Worm (Caenorhabditis elegans) whole organism, young adult: ENCODE results near the gene C23H5.11.

Experiments used
- B0035.1 ChIP-seq: sonication (generic microtip); optimal IDR thresholded peaks from 2 replicates; lab custom pipeline; 2016; ENCODE audit warnings: missing genetic modification characterization, mild to moderate bottlenecking, missing compliant biosample characterization, missing genotype, missing genetic modification reagents
- C17E4.6 ChIP-seq: fragments of 200-800 bp; sonication (Bioruptor generic); IDR thresholded peaks from 2 replicates; pipeline ENCODE4 v1.3.6; 2022; ENCODE audit warnings: missing genetic modification reagents, missing genetic modification characterization, missing compliant biosample characterization
- K12H6.12 ChIP-seq: fragments of 200-800 bp; sonication (Bioruptor generic); optimal IDR thresholded peaks from 2 replicates; lab custom pipeline; 2018; ENCODE audit warnings: mild to moderate bottlenecking, missing genetic modification characterization, missing compliant biosample characterization
- T07F8.4 ChIP-seq: sonication (generic microtip); optimal IDR thresholded peaks from 2 replicates; lab custom pipeline; 2016; ENCODE audit warnings: mild to moderate bottlenecking, missing genetic modification characterization, moderate library complexity, missing compliant biosample characterization
- Y53F4B.3 ChIP-seq: fragments of 200-800 bp; sonication (Bioruptor generic); IDR thresholded peaks from 2 replicates; pipeline ENCODE4 v1.3.6; 2022; ENCODE audit warnings: missing genetic modification reagents, missing genetic modification characterization, missing compliant biosample characterization
- Y53G8AR.9 ChIP-seq: fragments of 200-800 bp; sonication (Bioruptor generic); conservative IDR thresholded peaks from 2 replicates; pipeline ENCODE4 v1.3.6; 2022; ENCODE audit warnings: missing genetic modification reagents, missing genetic modification characterization, missing compliant biosample characterization
- Y56A3A.18 ChIP-seq: fragments of 200-800 bp; sonication (Bioruptor generic); IDR thresholded peaks from 2 replicates; pipeline ENCODE4 v1.3.6; 2022; ENCODE audit warnings: missing genetic modification reagents, missing genetic modification characterization, missing compliant biosample characterization
- ceh-100 ChIP-seq: fragments of 200-800 bp; sonication (Bioruptor generic); IDR thresholded peaks from 2 replicates; pipeline ENCODE4 v1.3.6; 2022; ENCODE audit warnings: missing genetic modification reagents, missing genetic modification characterization, missing compliant biosample characterization
- ceh-40 ChIP-seq: fragments of 200-800 bp; sonication (Bioruptor generic); IDR thresholded peaks from 2 replicates; pipeline ENCODE4 v1.3.6; 2022; ENCODE audit warnings: missing genetic modification characterization, missing compliant biosample characterization
- ceh-91 ChIP-seq: fragments of 200-800 bp; sonication (Bioruptor generic); IDR thresholded peaks from 2 replicates; pipeline ENCODE4 v1.3.6; 2022; ENCODE audit warnings: missing genetic modification reagents, missing genetic modification characterization, missing compliant biosample characterization
- chd-7 ChIP-seq: sonication (generic microtip); optimal IDR thresholded peaks from 2 replicates; lab custom pipeline; 2016; ENCODE audit warnings: mild to moderate bottlenecking, missing genetic modification characterization, moderate library complexity, missing compliant biosample characterization
- dox-1 ChIP-seq: fragments of 200-800 bp; sonication (Bioruptor generic); IDR thresholded peaks from 2 replicates; pipeline ENCODE4 v1.3.6; 2022; ENCODE audit warnings: missing genetic modification reagents, missing genetic modification characterization, missing compliant biosample characterization
- egrh-3 ChIP-seq: fragments of 200-800 bp; sonication (Bioruptor generic); IDR thresholded peaks from 2 replicates; pipeline ENCODE4 v1.3.6; 2022; ENCODE audit warnings: missing genetic modification reagents, missing genetic modification characterization, missing compliant biosample characterization
- ekl-4 ChIP-seq: fragments of 200-800 bp; sonication (Bioruptor generic); IDR thresholded peaks from 2 replicates; pipeline ENCODE4 v1.3.6; 2022; ENCODE audit warnings: missing genetic modification reagents, missing genetic modification characterization, missing compliant biosample characterization
- hmg-20 ChIP-seq: fragments of 200-800 bp; sonication (Bioruptor generic); IDR thresholded peaks from 2 replicates; pipeline ENCODE4 v1.3.6; 2022; ENCODE audit warnings: missing genetic modification reagents, missing genetic modification characterization, missing compliant biosample characterization
- hrde-1 ChIP-seq: sonication (generic microtip); optimal IDR thresholded peaks from 2 replicates; lab custom pipeline; 2016; ENCODE audit warnings: missing genetic modification characterization, mild to moderate bottlenecking, missing compliant biosample characterization, moderate library complexity, missing genotype, missing genetic modification reagents, borderline replicate concordance
- hsf-1 ChIP-seq: fragments of 200-800 bp; sonication (Bioruptor generic); IDR thresholded peaks from 2 replicates; pipeline ENCODE4 v1.3.6; 2022; ENCODE audit warnings: missing genetic modification reagents, missing genetic modification characterization, missing compliant biosample characterization
- lag-1 ChIP-seq: fragments of 200-800 bp; sonication (Bioruptor generic); IDR thresholded peaks from 2 replicates; pipeline ENCODE4 v1.3.6; 2022; ENCODE audit warnings: missing genetic modification reagents, missing genetic modification characterization, missing compliant biosample characterization
- let-526 ChIP-seq: fragments of 200-800 bp; sonication (Bioruptor generic); IDR thresholded peaks from 2 replicates; pipeline ENCODE4 v1.3.6; 2022; ENCODE audit warnings: missing genetic modification reagents, missing genetic modification characterization, missing compliant biosample characterization
- lir-1 ChIP-seq: fragments of 200-800 bp; sonication (Bioruptor generic); conservative IDR thresholded peaks from 2 replicates; pipeline ENCODE4 v1.3.6; 2022; ENCODE audit warnings: missing genetic modification reagents, missing genetic modification characterization, missing compliant biosample characterization
- madf-3 ChIP-seq: fragments of 200-800 bp; sonication (Bioruptor generic); IDR thresholded peaks from 2 replicates; pipeline ENCODE4 v1.3.6; 2022; ENCODE audit warnings: missing genetic modification reagents, missing genetic modification characterization, missing compliant biosample characterization
- madf-6 ChIP-seq: fragments of 200-800 bp; sonication (Bioruptor generic); IDR thresholded peaks from 2 replicates; pipeline ENCODE4 v1.3.6; 2022; ENCODE audit warnings: missing genetic modification reagents, missing genetic modification characterization, missing compliant biosample characterization
- mcd-1 ChIP-seq: fragments of 200-800 bp; sonication (Bioruptor generic); IDR thresholded peaks from 2 replicates; pipeline ENCODE4 v1.3.6; 2022; ENCODE audit warnings: missing genetic modification reagents, missing genetic modification characterization, missing compliant biosample characterization
- nfyb-1 ChIP-seq: fragments of 200-800 bp; sonication (Bioruptor generic); IDR thresholded peaks from 2 replicates; pipeline ENCODE4 v1.3.6; 2022; ENCODE audit warnings: missing genetic modification reagents, missing genetic modification characterization, missing compliant biosample characterization
- nhr-80 ChIP-seq: sonication (generic microtip); optimal IDR thresholded peaks from 2 replicates; lab custom pipeline; 2016; ENCODE audit warnings: missing genetic modification characterization, missing compliant biosample characterization
- rcor-1 ChIP-seq: fragments of 200-800 bp; sonication (Bioruptor generic); IDR thresholded peaks from 2 replicates; pipeline ENCODE4 v1.3.6; 2022; ENCODE audit warnings: missing genetic modification reagents, missing genetic modification characterization, missing compliant biosample characterization
- snpc-4 ChIP-seq, 5 experiments: fragments of 150-350 bp in 1 of 5; sonication (generic microtip) in 4 of 5; optimal IDR thresholded peaks; 2 replicates each; lab custom pipeline; 2014 to 2018; ENCODE audit warnings: missing genetic modification characterization in 5 of 5, missing biosample characterization in 3 of 5, antibody characterized with exemption in 2 of 5, mild to moderate bottlenecking in 2 of 5, missing compliant biosample characterization in 2 of 5, missing genotype in 2 of 5, moderate library complexity in 2 of 5, missing genetic modification reagents in 1 of 5
- sptf-2 ChIP-seq: fragments of 200-800 bp; sonication (Bioruptor generic); optimal IDR thresholded peaks from 2 replicates; lab custom pipeline; 2018; ENCODE audit warnings: mild to moderate bottlenecking, missing genetic modification characterization, missing compliant biosample characterization
- unc-62 ChIP-seq: fragments of 150-350 bp; optimal IDR thresholded peaks from 2 replicates; lab custom pipeline; 2014; ENCODE audit warnings: missing biosample characterization, missing genetic modification reagents, missing genetic modification characterization
- xnd-1 ChIP-seq: sonication (generic microtip); optimal IDR thresholded peaks from 2 replicates; lab custom pipeline; 2016; ENCODE audit warnings: missing genotype, missing genetic modification reagents, missing genetic modification characterization, missing compliant biosample characterization
- ztf-3 ChIP-seq: fragments of 200-800 bp; sonication (Bioruptor generic); optimal IDR thresholded peaks from 2 replicates; lab custom pipeline; 2018; ENCODE audit warnings: mild to moderate bottlenecking, missing genetic modification characterization, missing compliant biosample characterization

The C23H5.11 gene

ce11 chrIV:2137478-2137877, 37.8 kb upstream of the C23H5.11 start:
- TF ChIP-seq madf-3 (GFP tag; lab: Robert Waterston, UW) = no peak

DNA sequence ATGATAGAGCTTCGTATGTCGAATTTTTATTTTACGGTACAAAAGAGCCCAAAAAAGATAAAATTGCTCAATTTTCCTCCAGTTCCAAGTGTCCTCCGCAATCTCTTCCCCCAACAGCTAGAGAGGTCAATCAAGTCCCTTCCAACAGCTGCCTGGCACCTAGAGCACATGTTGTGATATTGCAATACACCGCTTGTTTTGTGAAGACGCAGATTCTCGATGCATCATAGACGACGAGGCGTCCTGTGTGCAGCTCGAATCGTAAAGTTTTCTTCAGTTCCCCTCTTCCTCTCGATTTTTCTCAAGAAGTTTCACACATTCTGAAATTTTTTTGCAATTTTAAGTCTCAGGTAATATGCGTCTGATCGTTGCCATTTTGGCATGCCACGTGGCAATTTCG, 36.9 kb upstream of the C23H5.11 start, which contains the start of gene test-1:
Gene test-1, plus strand, starts transcription at position 345 of the 400 bp plus-strand sequence.
- no peak for TF ChIP-seq T07F8.4
- TF ChIP-seq ekl-4 (GFP tag; lab: Robert Waterston, UW) = no peak
- TF ChIP-seq K12H6.12 (tag; lab: Kevin White, UChicago) = no peak
- no peak for TF ChIP-seq snpc-4 (GFP tag; optimal IDR thresholded peaks at IDR 0.05; lab: Kevin White, UChicago)
- TF ChIP-seq snpc-4 (tag; optimal IDR thresholded peaks at IDR 0.05; lab: Kevin White, UChicago) = no peak
- no peak for TF ChIP-seq ceh-91 (GFP tag; lab: Robert Waterston, UW)
- TF ChIP-seq lag-1 (GFP tag; lab: Robert Waterston, UW) = no peak
- TF ChIP-seq lir-1 (GFP tag; lab: Robert Waterston, UW) = no peak
- TF ChIP-seq C17E4.6 (GFP tag; lab: Robert Waterston, UW) = no peak
- no peak for TF ChIP-seq ztf-3 (GFP tag; lab: Kevin White, UChicago)
- TF ChIP-seq hrde-1 (tag; lab: Kevin White, UChicago) = no peak
- TF ChIP-seq hmg-20 (GFP tag; lab: Robert Waterston, UW) = no peak
- TF ChIP-seq hsf-1 = no peak
- TF ChIP-seq mcd-1 = no peak
- no peak for TF ChIP-seq chd-7 (tag; lab: Kevin White, UChicago)
- TF ChIP-seq, all 124 proteins: peak for 0

DNA sequence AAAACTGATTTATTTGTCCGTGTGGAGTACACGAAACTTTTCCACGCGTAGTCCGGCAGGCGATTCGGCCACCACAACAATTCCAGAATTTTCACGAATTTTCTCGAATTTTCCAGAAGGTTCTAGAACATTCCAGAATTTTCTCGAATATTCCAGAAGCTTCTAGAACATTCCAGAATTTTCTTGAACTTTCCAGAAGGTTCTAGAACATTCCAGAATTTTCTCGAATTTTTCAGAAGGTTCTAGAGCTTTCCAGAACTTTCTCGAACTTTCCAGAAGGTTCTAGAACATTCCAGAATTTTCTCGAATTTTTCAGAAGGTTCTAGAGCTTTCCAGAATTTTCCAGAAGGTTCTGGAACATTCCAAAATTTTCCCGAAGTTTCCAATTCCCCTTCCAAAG, 36.2 kb upstream of the C23H5.11 start:
- TF ChIP-seq nfyb-1 (0 out of 2 replicates have a peak, but pooled peaks have one; percentile 26), dox-1 (GFP tag; lab: Robert Waterston, UW) (peak; percentile 91), ekl-4 (GFP tag; lab: Robert Waterston, UW) (peak; percentile 79), ceh-100 (GFP tag; lab: Robert Waterston, UW) (peak; percentile 68), rcor-1 (GFP tag; lab: Robert Waterston, UW) (peak; percentile 9; the same call in 1 of the 2 replicates), ceh-40 (GFP tag; lab: Robert Waterston, UW) (0 out of 2 replicates have a peak, but pooled peaks have one; percentile 60), madf-6 (peak; percentile 60), Y56A3A.18 (GFP tag; lab: Robert Waterston, UW) (0 out of 2 replicates have a peak, but pooled peaks have one; percentile 74), hsf-1 (peak; percentile 98), Y53F4B.3 (GFP tag; lab: Robert Waterston, UW) (0 out of 2 replicates have a peak, but pooled peaks have one; percentile 13), egrh-3 (peak; percentile 17; the same call in 1 of the 2 replicates)

ce11 chrIV:2133431-2133940, 33.8 kb upstream of the C23H5.11 start, which contains the start of gene C23H5.12:
Gene C23H5.12 (plus strand): TSS chrIV:2133481.
- TF ChIP-seq nhr-80 (tag; lab: Kevin White, UChicago) (no peak), unc-62 (GFP tag; lab: Kevin White, UChicago) (no peak), Y56A3A.18 (GFP tag; lab: Robert Waterston, UW) (no peak), sptf-2 (GFP tag; lab: Kevin White, UChicago) (no peak), B0035.1 (tag; lab: Kevin White, UChicago) (no peak), xnd-1 (tag; lab: Kevin White, UChicago) (no peak), let-526 (no peak), Y53G8AR.9 (GFP tag; lab: Robert Waterston, UW) (no peak)
- TF ChIP-seq, all 124 proteins: peak for 0
